Worm (Caenorhabditis elegans) whole organism, L4 larva: ENCODE results near the gene F42A9.17.

ENCODE experiments used
- F26F4.8 ChIP-seq: fragments of 200-800 bp; sonication (Bioruptor generic); conservative IDR thresholded peaks from 2 replicates; pipeline ENCODE4 v1.3.6; 2022; ENCODE audit warnings: missing genetic modification characterization, missing compliant biosample characterization
- F37D6.2 ChIP-seq: sonication (generic microtip); optimal IDR thresholded peaks from 2 replicates; lab custom pipeline; 2016; ENCODE audit warnings: mild to moderate bottlenecking, missing genetic modification characterization, missing compliant biosample characterization
- F49E8.2 ChIP-seq: sonication (generic microtip); optimal IDR thresholded peaks from 2 replicates; lab custom pipeline; 2016; ENCODE audit warnings: missing compliant biosample characterization, mild to moderate bottlenecking, missing genetic modification characterization, borderline replicate concordance
- T20F7.1 ChIP-seq: fragments of 200-800 bp; sonication (Bioruptor generic); optimal IDR thresholded peaks from 2 replicates; lab custom pipeline; 2018; ENCODE audit warnings: mild to moderate bottlenecking, missing genetic modification characterization, missing compliant biosample characterization
- T26A8.4 ChIP-seq: fragments of 200-800 bp; sonication (Bioruptor generic); IDR thresholded peaks from 2 replicates; pipeline ENCODE4 v1.3.6; 2022; ENCODE audit warnings: missing genetic modification characterization, missing compliant biosample characterization
- Y48G9A.11 ChIP-seq: fragments of 200-800 bp; sonication (Bioruptor generic); IDR thresholded peaks from 2 replicates; pipeline ENCODE4 v1.3.6; 2022; ENCODE audit warnings: missing genetic modification reagents, missing genetic modification characterization, missing compliant biosample characterization
- Y75B8A.6 ChIP-seq: fragments of 200-800 bp; sonication (Bioruptor generic); IDR thresholded peaks from 2 replicates; pipeline ENCODE4 v1.3.6; 2022; ENCODE audit warnings: missing genetic modification reagents, missing genetic modification characterization, missing compliant biosample characterization
- ZK337.2 ChIP-seq: fragments of 200-800 bp; sonication (Bioruptor generic); IDR thresholded peaks from 2 replicates; pipeline ENCODE4 v1.3.6; 2022; ENCODE audit warnings: missing genetic modification reagents, missing genetic modification characterization, missing compliant biosample characterization
- aha-1 ChIP-seq: fragments of 150-350 bp; peaks from one replicate; lab custom pipeline; 2014; ENCODE audit warnings: missing biosample characterization, missing genetic modification characterization
- arid-1 ChIP-seq: fragments of 200-800 bp; sonication (Bioruptor generic); conservative IDR thresholded peaks from 2 replicates; pipeline ENCODE4 v1.3.6; 2022; ENCODE audit warnings: missing genetic modification reagents, missing genetic modification characterization, missing compliant biosample characterization
- ceh-20 ChIP-seq: fragments of 200-800 bp; sonication (Bioruptor generic); IDR thresholded peaks from 2 replicates; pipeline ENCODE4 v1.3.6; 2022; ENCODE audit warnings: missing genetic modification reagents, missing genetic modification characterization, missing compliant biosample characterization
- ceh-28 ChIP-seq: fragments of 150-350 bp; optimal IDR thresholded peaks from 2 replicates; lab custom pipeline; 2014; ENCODE audit warnings: missing biosample characterization, missing genetic modification reagents, missing genetic modification characterization
- ceh-62 ChIP-seq: sonication (generic microtip); optimal IDR thresholded peaks from 2 replicates; lab custom pipeline; 2017; ENCODE audit warnings: missing biosample characterization, missing genetic modification characterization
- daf-16 ChIP-seq, 3 experiments: sonication (generic microtip); optimal IDR thresholded peaks; 2 replicates each; lab custom pipeline; 2016 to 2017; ENCODE audit warnings: missing genetic modification characterization in 3 of 3, missing genetic modification reagents in 3 of 3, mild to moderate bottlenecking in 2 of 3, missing compliant biosample characterization in 2 of 3, missing biosample characterization in 1 of 3, moderate library complexity in 1 of 3
- dmd-6 ChIP-seq: fragments of 200-800 bp; sonication (Bioruptor generic); IDR thresholded peaks from 2 replicates; pipeline ENCODE4 v1.3.6; 2022; ENCODE audit warnings: missing genetic modification reagents, missing genetic modification characterization, missing compliant biosample characterization
- dmd-9 ChIP-seq: fragments of 200-800 bp; sonication (Bioruptor generic); IDR thresholded peaks from 2 replicates; pipeline ENCODE4 v1.3.6; 2022; ENCODE audit warnings: missing genetic modification reagents, missing genetic modification characterization, missing compliant biosample characterization
- dve-1 ChIP-seq: sonication (generic microtip); optimal IDR thresholded peaks from 2 replicates; lab custom pipeline; 2017; ENCODE audit warnings: antibody characterized with exemption, mild to moderate bottlenecking, missing genetic modification characterization, missing compliant biosample characterization; ENCODE audit not compliant: insufficient read depth
- fos-1 ChIP-seq: fragments of 150-350 bp; optimal IDR thresholded peaks from 2 replicates; lab custom pipeline; 2014; ENCODE audit warnings: missing biosample characterization, missing genetic modification characterization
- hif-1 ChIP-seq, 2 experiments: sonication (generic microtip); optimal IDR thresholded peaks; 2 replicates each; lab custom pipeline; 2016 to 2017; ENCODE audit warnings: missing compliant biosample characterization in 2 of 2, missing genetic modification characterization in 2 of 2, missing genetic modification reagents in 2 of 2, missing genotype in 2 of 2, mild to moderate bottlenecking in 1 of 2
- hlh-11 ChIP-seq: fragments of 200-800 bp; sonication (Bioruptor generic); optimal IDR thresholded peaks from 2 replicates; lab custom pipeline; 2018; ENCODE audit warnings: mild to moderate bottlenecking, missing genetic modification characterization, missing compliant biosample characterization
- lim-7 ChIP-seq: fragments of 200-800 bp; sonication (Bioruptor generic); IDR thresholded peaks from 2 replicates; pipeline ENCODE4 v1.3.6; 2022; ENCODE audit warnings: missing genetic modification characterization, missing compliant biosample characterization
- lir-3 ChIP-seq: sonication (generic microtip); optimal IDR thresholded peaks from 2 replicates; lab custom pipeline; 2016; ENCODE audit warnings: mild to moderate bottlenecking, missing genetic modification characterization, missing compliant biosample characterization
- lsy-2 ChIP-seq, 2 experiments: fragments of 150-350 bp in 1 of 2; sonication (generic microtip) in 1 of 2; optimal IDR thresholded peaks; 2 replicates each; lab custom pipeline; 2014 to 2017; ENCODE audit warnings: missing biosample characterization in 2 of 2, missing genetic modification characterization in 2 of 2
- madf-9 ChIP-seq: fragments of 200-800 bp; sonication (Bioruptor generic); conservative IDR thresholded peaks from 2 replicates; pipeline ENCODE4 v1.3.6; 2022; ENCODE audit warnings: missing genetic modification reagents, missing genetic modification characterization, missing compliant biosample characterization
- mdt-29 ChIP-seq: fragments of 200-800 bp; sonication (Bioruptor generic); IDR thresholded peaks from 2 replicates; pipeline ENCODE4 v1.3.6; 2022; ENCODE audit warnings: missing genetic modification reagents, missing genetic modification characterization, missing compliant biosample characterization
- mxl-2 ChIP-seq: fragments of 200-800 bp; sonication (Bioruptor generic); conservative IDR thresholded peaks from 2 replicates; pipeline ENCODE4 v1.3.6; 2022; ENCODE audit warnings: missing genetic modification reagents, missing genetic modification characterization, missing compliant biosample characterization
- nhr-111 ChIP-seq: fragments of 200-800 bp; sonication (Bioruptor generic); optimal IDR thresholded peaks from 2 replicates; lab custom pipeline; 2018; ENCODE audit warnings: mild to moderate bottlenecking, missing genetic modification characterization, missing compliant biosample characterization
- nhr-28 ChIP-seq: fragments of 150-350 bp; optimal IDR thresholded peaks from 2 replicates; lab custom pipeline; 2014; ENCODE audit warnings: missing biosample characterization, missing genetic modification characterization
- nhr-41 ChIP-seq: fragments of 200-800 bp; sonication (Bioruptor generic); IDR thresholded peaks from 2 replicates; pipeline ENCODE4 v1.3.6; 2022; ENCODE audit warnings: missing genetic modification reagents, missing genetic modification characterization, missing compliant biosample characterization
- nhr-6 ChIP-seq: fragments of 150-350 bp; optimal IDR thresholded peaks from 2 replicates; lab custom pipeline; 2014; ENCODE audit warnings: missing biosample characterization, missing genetic modification characterization
- pha-4 ChIP-seq, 2 experiments: fragments of 150-350 bp in 1 of 2; fragments of 200-800 bp in 1 of 2; sonication (Bioruptor generic) in 1 of 2; IDR thresholded peaks in 1 of 2; optimal IDR thresholded peaks in 1 of 2; 2 replicates each; pipeline versions ENCODE4 v1.3.6 to Lab custom; 2014 to 2022; ENCODE audit warnings: missing genetic modification characterization in 2 of 2, missing genetic modification reagents in 2 of 2, missing biosample characterization in 1 of 2, missing compliant biosample characterization in 1 of 2
- php-3 ChIP-seq: fragments of 200-800 bp; sonication (Bioruptor generic); IDR thresholded peaks from 2 replicates; pipeline ENCODE4 v1.3.6; 2022; ENCODE audit warnings: missing genetic modification reagents, missing genetic modification characterization, missing compliant biosample characterization
- pqm-1 ChIP-seq: sonication (generic microtip); optimal IDR thresholded peaks from 2 replicates; lab custom pipeline; 2017; ENCODE audit warnings: missing biosample characterization, missing genetic modification characterization
- rbr-2 ChIP-seq: sonication (generic microtip); optimal IDR thresholded peaks from 2 replicates; lab custom pipeline; 2016; ENCODE audit warnings: missing genotype, missing genetic modification characterization, missing compliant biosample characterization
- saeg-2 ChIP-seq: fragments of 200-800 bp; sonication (Bioruptor generic); IDR thresholded peaks from 2 replicates; pipeline ENCODE4 v1.3.6; 2022; ENCODE audit warnings: missing genetic modification reagents, missing genetic modification characterization, missing compliant biosample characterization
- spr-1 ChIP-seq: sonication (generic microtip); optimal IDR thresholded peaks from 2 replicates; lab custom pipeline; 2016; ENCODE audit warnings: mild to moderate bottlenecking, missing genetic modification characterization, missing compliant biosample characterization
- tag-97 ChIP-seq: fragments of 200-800 bp; sonication (Bioruptor generic); IDR thresholded peaks from 2 replicates; pipeline ENCODE4 v1.3.6; 2022; ENCODE audit warnings: missing genetic modification characterization, missing compliant biosample characterization
- tra-1 ChIP-seq: fragments of 200-800 bp; sonication (Bioruptor generic); IDR thresholded peaks from 2 replicates; pipeline ENCODE4 v1.3.6; 2022; ENCODE audit warnings: missing genetic modification reagents, missing genetic modification characterization, missing compliant biosample characterization
- unc-130 ChIP-seq: sonication (generic microtip); optimal IDR thresholded peaks from 2 replicates; lab custom pipeline; 2016; ENCODE audit warnings: missing genetic modification reagents, missing genetic modification characterization, missing compliant biosample characterization
- unc-39 ChIP-seq: sonication (generic microtip); optimal IDR thresholded peaks from 2 replicates; lab custom pipeline; 2017; ENCODE audit warnings: missing biosample characterization, missing genetic modification characterization
- unc-62 ChIP-seq, 3 experiments: fragments of 150-350 bp in 1 of 3; sonication (generic microtip); optimal IDR thresholded peaks in 2 of 3; peaks in 1 of 3; 1 replicate in 1 of 3; 2 replicates in 2 of 3; lab custom pipeline; 2014 to 2017; ENCODE audit warnings: missing biosample characterization in 3 of 3, missing genetic modification characterization in 3 of 3, missing genetic modification reagents in 3 of 3, missing genotype in 1 of 3
- zip-11 ChIP-seq: fragments of 200-800 bp; sonication (Bioruptor generic); IDR thresholded peaks from 2 replicates; pipeline ENCODE4 v1.3.6; 2022; ENCODE audit warnings: missing genetic modification characterization, missing compliant biosample characterization
- ztf-11 ChIP-seq: fragments of 150-350 bp; optimal IDR thresholded peaks from 2 replicates; lab custom pipeline; 2014; ENCODE audit warnings: missing biosample characterization, missing genetic modification characterization

Gene F42A9.17

DNA sequence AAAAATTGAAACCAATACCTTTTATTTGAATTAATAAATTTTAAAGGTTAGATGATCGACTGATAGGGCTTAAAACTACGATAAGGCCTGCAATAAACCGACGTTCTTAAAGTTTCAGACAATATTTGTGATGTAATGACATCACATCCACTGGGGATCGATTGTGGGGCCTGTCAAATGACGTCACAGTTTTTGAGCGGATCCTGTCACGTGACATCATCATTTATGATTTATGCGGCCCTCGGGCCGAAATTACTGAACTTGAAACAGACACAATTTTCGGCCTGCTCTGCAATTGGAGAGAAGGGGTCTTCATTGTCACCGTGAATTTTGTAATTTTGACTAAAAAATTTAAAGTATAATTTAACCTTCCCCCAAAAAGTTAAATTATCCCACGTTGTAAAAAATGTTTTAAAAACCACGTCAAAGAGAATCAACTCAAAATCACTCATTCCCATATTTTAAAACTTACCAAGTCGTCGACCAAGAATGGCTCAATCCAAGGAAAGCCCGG, 42.4 kb upstream of the F42A9.17 start, which contains the start of gene C49C8.1 (continued):
- no peak for TF ChIP-seq fos-1 (tag; lab: Kevin White, UChicago)

DNA sequence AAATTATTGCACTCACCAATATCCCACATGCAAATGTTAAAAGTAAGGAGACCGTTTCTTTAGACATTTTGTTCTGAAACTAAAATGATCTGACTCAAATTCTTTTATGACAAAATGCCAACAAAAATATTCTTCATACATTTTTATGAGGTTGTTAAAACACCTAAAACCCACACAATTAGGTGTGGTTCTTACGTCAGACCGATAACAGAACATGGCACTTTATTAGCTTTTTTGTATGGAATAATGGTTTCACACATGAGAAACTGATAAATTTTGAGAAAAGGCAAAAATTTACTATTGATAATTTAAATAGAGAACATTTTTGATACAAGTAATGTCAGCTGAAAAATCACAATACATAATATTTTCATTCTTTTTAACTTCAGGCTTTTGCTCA, 41.9 kb upstream of the F42A9.17 start, which contains the start of gene C49C8.5:
Gene C49C8.5, minus strand, starts transcription at position 73 of the 400 bp plus-strand sequence.
- TF ChIP-seq daf-16 (GFP tag; optimal IDR thresholded peaks at IDR 0.05; lab: Kevin White, UChicago) (no peak), daf-16 (tag; optimal IDR thresholded peaks at IDR 0.05; lab: Kevin White, UChicago) (peak; percentile 15), dve-1 (tag; lab: Kevin White, UChicago) (peak; percentile 10), pqm-1 (tag; lab: Kevin White, UChicago) (peak; percentile 59), nhr-41 (GFP tag; lab: Robert Waterston, UW) (no peak), unc-39 (tag; lab: Kevin White, UChicago) (no peak), F37D6.2 (tag; lab: Kevin White, UChicago) (no peak), php-3 (GFP tag; lab: Robert Waterston, UW) (peak; percentile 84)

DNA sequence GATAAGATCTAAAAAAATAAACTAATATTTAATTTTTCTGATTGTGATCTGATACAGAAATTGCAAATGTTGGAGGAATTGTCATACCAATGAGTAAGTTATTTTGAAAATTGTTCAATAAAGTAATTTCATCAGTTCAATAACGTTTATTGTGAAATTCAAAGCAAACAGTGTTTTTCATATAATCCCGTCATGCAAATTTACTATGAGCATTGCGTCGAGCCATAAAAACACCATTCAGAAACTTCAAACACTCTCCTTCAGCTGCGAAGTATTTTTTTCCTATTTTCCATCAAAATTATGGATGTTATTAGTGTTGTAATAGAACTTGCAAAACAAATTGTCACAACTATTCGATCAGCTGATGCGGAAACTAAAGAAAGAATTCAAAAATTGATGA, 40.1 kb upstream of the F42A9.17 start, which contains the start of gene C49C8.8:
Gene C49C8.8, plus strand, starts transcription at position 301 of the 400 bp plus-strand sequence.
- TF ChIP-seq Y48G9A.11 (GFP tag; lab: Robert Waterston, UW) (no peak), saeg-2 (GFP tag; lab: Robert Waterston, UW) (no peak), nhr-6 (no peak), T20F7.1 (GFP tag; lab: Kevin White, UChicago) (no peak), unc-130 (GFP tag; lab: Kevin White, UChicago) (no peak), Y75B8A.6 (GFP tag; lab: Robert Waterston, UW) (no peak), dmd-6 (GFP tag; lab: Robert Waterston, UW) (no peak), F26F4.8 (GFP tag; lab: Robert Waterston, UW) (no peak), daf-16 (GFP tag; optimal IDR thresholded peaks at IDR 0.05; lab: Kevin White, UChicago) (no peak), daf-16 (tag; optimal IDR thresholded peaks at IDR 0.05; lab: Kevin White, UChicago) (no peak), F49E8.2 (no peak), lsy-2 (tag; optimal IDR thresholded peaks at IDR 0.05; lab: Kevin White, UChicago) (no peak), ztf-11 (tag; lab: Kevin White, UChicago) (no peak), nhr-111 (no peak), fos-1 (tag; lab: Kevin White, UChicago) (no peak), madf-9 (no peak), tra-1 (GFP tag; lab: Robert Waterston, UW) (no peak)

DNA sequence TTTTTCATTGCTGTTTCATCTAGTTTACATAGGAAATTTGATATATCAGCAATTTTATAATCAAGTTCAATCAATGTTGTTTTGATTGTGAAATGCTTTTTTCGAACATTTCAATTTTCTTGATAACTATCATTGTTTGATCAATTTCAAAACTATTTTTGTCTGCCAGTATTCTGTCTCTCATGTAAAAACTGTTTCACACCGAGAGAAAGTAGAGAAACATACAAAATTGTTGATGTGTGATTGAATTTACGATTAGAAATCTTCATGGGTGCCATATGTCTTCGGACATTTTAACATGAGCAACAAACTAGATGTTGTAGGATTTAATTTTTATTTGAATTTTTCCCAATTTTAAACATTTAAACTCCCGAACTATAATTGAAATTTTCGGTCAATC, 39.0 kb upstream of the F42A9.17 start, which contains the start of gene C49C8.2:
Gene C49C8.2, plus strand, starts transcription at position 393 of the 400 bp plus-strand sequence.
- TF ChIP-seq ceh-62 (tag; lab: Kevin White, UChicago) (no peak), hif-1 (tag; optimal IDR thresholded peaks at IDR 0.05; lab: Kevin White, UChicago) (no peak), ceh-28 (tag; lab: Kevin White, UChicago) (no peak), dmd-9 (GFP tag; lab: Robert Waterston, UW) (no peak), rbr-2 (tag; lab: Kevin White, UChicago) (no peak), dve-1 (tag; lab: Kevin White, UChicago) (peak; percentile 56), lir-3 (tag; lab: Kevin White, UChicago) (no peak), aha-1 (peak; percentile 57), T26A8.4 (no peak), arid-1 (GFP tag; lab: Robert Waterston, UW) (no peak), unc-62 (GFP tag; optimal IDR thresholded peaks at IDR 0.05 in 1 of 2; lab: Kevin White, UChicago) (peak in 1 of 2 experiments; percentile 81), unc-62 (tag; optimal IDR thresholded peaks at IDR 0.05; lab: Kevin White, UChicago) (no peak), zip-11 (GFP tag; lab: Robert Waterston, UW) (no peak), lim-7 (no peak), nhr-28 (peak; percentile 22), pha-4 (GFP tag; IDR thresholded peaks at IDR 0.05; lab: Robert Waterston, UW) (no peak), pha-4 (tag; optimal IDR thresholded peaks at IDR 0.05; lab: Kevin White, UChicago) (no peak), mxl-2 (GFP tag; lab: Robert Waterston, UW) (no peak), ZK337.2 (GFP tag; lab: Robert Waterston, UW) (no peak), spr-1 (tag; lab: Kevin White, UChicago) (no peak), daf-16 (GFP tag; optimal IDR thresholded peaks at IDR 0.05; lab: Kevin White, UChicago) (no peak), daf-16 (tag; optimal IDR thresholded peaks at IDR 0.05; lab: Kevin White, UChicago) (peak; percentile 66), tag-97 (no peak), dmd-6 (GFP tag; lab: Robert Waterston, UW) (peak; percentile 10; the same call in 1 of the 2 replicates), hlh-11 (tag; lab: Kevin White, UChicago) (peak; percentile 51), ceh-20 (no peak), mdt-29 (no peak), T20F7.1 (GFP tag; lab: Kevin White, UChicago) (peak; percentile 28)
